Worm (Caenorhabditis elegans) whole organism, dauer: ENCODE measurements around the gene npr-22.

Experiments used
- unc-62 ChIP-seq: sonication (generic microtip); optimal IDR thresholded peaks from 2 replicates; lab custom pipeline; 2017; ENCODE audit warnings: missing biosample characterization, missing genetic modification reagents, missing genetic modification characterization

npr-22 gene

ce11 chrIV:8559132-8559531 lies at the start of gene npr-22:
Gene npr-22 (plus strand): TSS chrIV:8559432.
- no peak for TF ChIP-seq unc-62 (GFP tag; lab: Kevin White, UChicago)

- TF ChIP-seq unc-62 (GFP tag; lab: Kevin White, UChicago), result no peak
These were observed 48.7 kb upstream of the npr-22 start, which contains the start of gene tag-77 for ce11 chrIV:8510534-8510933. Gene tag-77 (minus strand): TSS chrIV:8510548.

ce11 chrIV:8511056-8511455 lies 48.2 kb upstream of the npr-22 start, which contains the start of gene mes-6:
Gene mes-6 (plus strand): TSS chrIV:8511284.
- no peak for TF ChIP-seq unc-62 (GFP tag; lab: Kevin White, UChicago)

ce11 chrIV:8512679-8513078 lies 46.6 kb upstream of the npr-22 start, which contains the start of gene C09G4.4:
Gene C09G4.4 (plus strand): TSS chrIV:8512979.
- TF ChIP-seq unc-62 (GFP tag; lab: Kevin White, UChicago), result no peak

- no peak for TF ChIP-seq unc-62 (GFP tag; lab: Kevin White, UChicago)
These were observed 45.6 kb upstream of the npr-22 start, which contains the start of gene cks-1 for ce11 chrIV:8513619-8514018. Gene cks-1 (plus strand): TSS chrIV:8513919.

ce11 chrIV:8514546-8514945 lies 44.7 kb upstream of the npr-22 start:
- TF ChIP-seq unc-62 (GFP tag; lab: Kevin White, UChicago), result no peak

ce11 chrIV:8519949-8520348 lies 39.3 kb upstream of the npr-22 start:
- no peak for TF ChIP-seq unc-62 (GFP tag; lab: Kevin White, UChicago)

ce11 chrIV:8520594-8520993 lies 38.6 kb upstream of the npr-22 start, which contains the start of gene pkg-2:
Gene pkg-2 (plus strand): TSS chrIV:8520894.
- TF ChIP-seq unc-62 (GFP tag; lab: Kevin White, UChicago), result no peak

ce11 chrIV:8523981-8524380 lies 35.3 kb upstream of the npr-22 start:
- no peak for TF ChIP-seq unc-62 (GFP tag; lab: Kevin White, UChicago)

- no peak for TF ChIP-seq unc-62 (GFP tag; lab: Kevin White, UChicago)
These were observed 33.2 kb upstream of the npr-22 start for ce11 chrIV:8526050-8526449.

ce11 chrIV:8526579-8526978 lies 32.7 kb upstream of the npr-22 start:
- no peak for TF ChIP-seq unc-62 (GFP tag; lab: Kevin White, UChicago)

- no peak for TF ChIP-seq unc-62 (GFP tag; lab: Kevin White, UChicago)
These were observed 31.6 kb upstream of the npr-22 start for ce11 chrIV:8527598-8528012.

- no peak for TF ChIP-seq unc-62 (GFP tag; lab: Kevin White, UChicago)
These were observed 30.9 kb upstream of the npr-22 start for ce11 chrIV:8528345-8528744.

- no peak for TF ChIP-seq unc-62 (GFP tag; lab: Kevin White, UChicago)
These were observed 30.2 kb upstream of the npr-22 start for ce11 chrIV:8529039-8529438.

ce11 chrIV:8530042-8531027 lies 28.9 kb upstream of the npr-22 start:
- no peak for TF ChIP-seq unc-62 (GFP tag; lab: Kevin White, UChicago)

ce11 chrIV:8532024-8532423 lies 27.2 kb upstream of the npr-22 start:
- TF ChIP-seq unc-62 (GFP tag; lab: Kevin White, UChicago), result no peak
